Worm (Caenorhabditis elegans) whole organism, late embryonic: ENCODE results near the gene F29B9.5.

Experiments used
- C08G9.2 ChIP-seq: sonication (generic microtip); optimal IDR thresholded peaks from 2 replicates; lab custom pipeline; 2016; ENCODE audit warnings: mild to moderate bottlenecking, missing genetic modification characterization, moderate library complexity, missing compliant biosample characterization
- nhr-11 ChIP-seq: fragments of 150-350 bp; optimal IDR thresholded peaks from 2 replicates; lab custom pipeline; 2014; ENCODE audit warnings: missing biosample characterization, missing genetic modification characterization

- TF ChIP-seq C08G9.2 (tag; lab: Kevin White, UChicago) (no peak), nhr-11 (tag; lab: Kevin White, UChicago) (no peak)
Observed at ce11 chrIV:4639352-4639751, 12.9 kb upstream of the F29B9.5 start.
